Worm (Caenorhabditis elegans) whole organism, midembryonic: ENCODE data around the gene C13C4.7.

Experiments
- T22C8.4 ChIP-seq: fragments of 200-800 bp; sonication (Bioruptor generic); IDR thresholded peaks from 2 replicates; pipeline ENCODE4 v1.3.6; 2022; ENCODE audit warnings: missing genetic modification characterization, missing compliant biosample characterization
- cog-1 ChIP-seq: sonication (generic microtip); optimal IDR thresholded peaks from 2 replicates; lab custom pipeline; 2016; ENCODE audit warnings: missing genetic modification characterization, missing compliant biosample characterization
- flt-1 ChIP-seq: fragments of 200-800 bp; sonication (Bioruptor generic); IDR thresholded peaks from 2 replicates; pipeline ENCODE4 v1.3.6; 2022; ENCODE audit warnings: missing genetic modification characterization, missing compliant biosample characterization
- klf-2 ChIP-seq: fragments of 200-800 bp; sonication (Bioruptor generic); conservative IDR thresholded peaks from 2 replicates; pipeline ENCODE4 v1.3.6; 2022; ENCODE audit warnings: missing genetic modification reagents, missing genetic modification characterization, missing compliant biosample characterization
- med-1 ChIP-seq: sonication (generic microtip); optimal IDR thresholded peaks from 2 replicates; lab custom pipeline; 2017; ENCODE audit warnings: missing genetic modification characterization, mild to moderate bottlenecking, missing compliant biosample characterization, antibody characterized with exemption, missing genetic modification reagents; ENCODE audit not compliant: insufficient read depth
- ref-1 ChIP-seq: fragments of 200-800 bp; sonication (Bioruptor generic); conservative IDR thresholded peaks from 2 replicates; pipeline ENCODE4 v1.3.6; 2022; ENCODE audit warnings: missing genetic modification reagents, missing genetic modification characterization, missing compliant biosample characterization
- tab-1 ChIP-seq: fragments of 200-800 bp; sonication (Bioruptor generic); IDR thresholded peaks from 2 replicates; pipeline ENCODE4 v1.3.6; 2022; ENCODE audit warnings: missing genetic modification characterization, missing compliant biosample characterization
- ztf-23 ChIP-seq: fragments of 200-800 bp; sonication (Bioruptor generic); IDR thresholded peaks from 2 replicates; pipeline ENCODE4 v1.3.6; 2022; ENCODE audit warnings: missing genetic modification reagents, missing genetic modification characterization, missing compliant biosample characterization
- ztf-29 ChIP-seq: fragments of 200-800 bp; sonication (Bioruptor generic); IDR thresholded peaks from 2 replicates; pipeline ENCODE4 v1.3.6; 2022; ENCODE audit warnings: missing genetic modification reagents, missing genetic modification characterization, missing compliant biosample characterization

DNA sequence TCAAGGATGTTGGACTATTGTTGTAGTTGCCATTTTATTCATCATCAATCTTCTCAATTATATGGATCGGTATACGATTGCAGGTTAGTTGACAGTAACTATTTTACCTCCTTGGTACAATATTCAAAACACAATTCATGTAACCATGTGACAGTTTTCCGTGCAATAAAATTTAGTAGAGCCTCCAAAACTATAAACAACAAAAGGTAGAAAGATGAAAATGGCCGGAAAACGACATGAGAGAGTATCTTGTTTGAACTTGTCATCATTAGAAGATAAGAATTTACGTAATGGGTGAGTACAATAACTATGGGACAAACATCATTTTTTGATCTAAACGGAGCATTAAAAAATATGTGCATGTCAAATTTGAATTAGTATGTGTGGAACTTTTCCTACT lies 5.1 kb downstream of the C13C4.7 start:
- TF ChIP-seq ztf-29 (no peak), tab-1 (GFP tag; lab: Robert Waterston, UW) (no peak), klf-2 (GFP tag; lab: Robert Waterston, UW) (no peak), flt-1 (no peak), ref-1 (GFP tag; lab: Robert Waterston, UW) (no peak), ztf-23 (no peak), cog-1 (no peak), med-1 (no peak), T22C8.4 (GFP tag; lab: Robert Waterston, UW) (no peak)
